Fruit fly (Drosophila melanogaster): ENCODE data around the gene CG3437.
A peak's percentile ranks its signal among the peaks of the same experiment; 100 is the strongest.

Gene CG3437

dm6 chr3L:9502856-9503255 is 45.4 kb upstream of the CG3437 start:
- TF ChIP-seq kay (GFP tag; ENCODE audit: borderline replicate concordance) (no peak), CG1620 (GFP tag; optimal IDR thresholded peaks at IDR 0.05) (no peak), cic (GFP tag; optimal IDR thresholded peaks at IDR 0.05) (peak; percentile 52), Crg-1 (GFP tag; optimal IDR thresholded peaks at IDR 0.05) (no peak), tj (GFP tag; optimal IDR thresholded peaks at IDR 0.05) (no peak), CG7045 (GFP tag; optimal IDR thresholded peaks at IDR 0.05) (no peak), CG12768 (GFP tag; optimal IDR thresholded peaks at IDR 0.05) (no peak)

- no peak for TF ChIP-seq CG7101 (tag; optimal IDR thresholded peaks at IDR 0.05)
- peak; percentile 71 for TF ChIP-seq tj (GFP tag; optimal IDR thresholded peaks at IDR 0.05)
- TF ChIP-seq CG7045 (GFP tag; optimal IDR thresholded peaks at IDR 0.05) = no peak
These were observed 44.8 kb upstream of the CG3437 start for dm6 chr3L:9502294-9502693.

dm6 chr3L:9501298-9501697 is 43.8 kb upstream of the CG3437 start:
- peak; percentile 67 for TF ChIP-seq kay (GFP tag; ENCODE audit: borderline replicate concordance)
- no peak for TF ChIP-seq CG12768 (GFP tag; optimal IDR thresholded peaks at IDR 0.05)
- no peak for TF ChIP-seq cnc (optimal IDR thresholded peaks at IDR 0.05)
- TF ChIP-seq Hr96 (GFP tag; optimal IDR thresholded peaks at IDR 0.05) = no peak
- no peak for TF ChIP-seq pad (GFP tag; optimal IDR thresholded peaks at IDR 0.05)
- TF ChIP-seq CG1620 (GFP tag; optimal IDR thresholded peaks at IDR 0.05) = no peak
- no peak for TF ChIP-seq CG14711 (tag; optimal IDR thresholded peaks at IDR 0.05)
- TF ChIP-seq CG7101 (tag; optimal IDR thresholded peaks at IDR 0.05) = no peak

- TF ChIP-seq tj (GFP tag; optimal IDR thresholded peaks at IDR 0.05) (peak; percentile 83), Clk (GFP tag; optimal IDR thresholded peaks at IDR 0.05) (no peak), ovo (GFP tag; optimal IDR thresholded peaks at IDR 0.05) (no peak), CG11617 (GFP tag; optimal IDR thresholded peaks at IDR 0.05) (no peak), Mnt (GFP tag; optimal IDR thresholded peaks at IDR 0.05) (no peak), pad (GFP tag; optimal IDR thresholded peaks at IDR 0.05) (no peak), CG5204 (GFP tag; optimal IDR thresholded peaks at IDR 0.05) (no peak), Hr96 (GFP tag; optimal IDR thresholded peaks at IDR 0.05) (no peak), CG1620 (GFP tag; optimal IDR thresholded peaks at IDR 0.05) (no peak), CG33017 (tag; optimal IDR thresholded peaks at IDR 0.05) (no peak), toe (GFP tag; optimal IDR thresholded peaks at IDR 0.05) (no peak), CG14711 (tag; optimal IDR thresholded peaks at IDR 0.05) (no peak), bab1 (GFP tag; optimal IDR thresholded peaks at IDR 0.05) (no peak), CG12768 (GFP tag; optimal IDR thresholded peaks at IDR 0.05) (no peak), CG7101 (tag; optimal IDR thresholded peaks at IDR 0.05) (no peak), cic (GFP tag; optimal IDR thresholded peaks at IDR 0.05) (peak; percentile 28), cnc (optimal IDR thresholded peaks at IDR 0.05) (peak in 1 of 2 experiments; percentile 29), Crg-1 (GFP tag; optimal IDR thresholded peaks at IDR 0.05) (no peak), kay (GFP tag; ENCODE audit: borderline replicate concordance) (peak; percentile 60), CG7045 (GFP tag; optimal IDR thresholded peaks at IDR 0.05) (no peak)
These were observed 42.7 kb upstream of the CG3437 start for dm6 chr3L:9499919-9500807.

dm6 chr3L:9497981-9498619 is 40.6 kb upstream of the CG3437 start:
- peak; percentile 21 for TF ChIP-seq CG12768 (GFP tag; optimal IDR thresholded peaks at IDR 0.05)
- no peak for TF ChIP-seq pad (GFP tag; optimal IDR thresholded peaks at IDR 0.05)
- TF ChIP-seq kay (GFP tag; ENCODE audit: borderline replicate concordance) = peak; percentile 60
- TF ChIP-seq CG33017 (tag; optimal IDR thresholded peaks at IDR 0.05) = no peak
- peak; percentile 23 for TF ChIP-seq tj (GFP tag; optimal IDR thresholded peaks at IDR 0.05)
- peak; percentile 51 for TF ChIP-seq cic (GFP tag; optimal IDR thresholded peaks at IDR 0.05)

dm6 chr3L:9497249-9497648 is 39.8 kb upstream of the CG3437 start:
- no peak for TF ChIP-seq kay (GFP tag; ENCODE audit: borderline replicate concordance)
- no peak for TF ChIP-seq ovo (GFP tag; optimal IDR thresholded peaks at IDR 0.05)
- peak; percentile 7 for TF ChIP-seq bab1 (GFP tag; optimal IDR thresholded peaks at IDR 0.05)
- TF ChIP-seq Mnt (GFP tag; optimal IDR thresholded peaks at IDR 0.05) = no peak
- TF ChIP-seq cnc (optimal IDR thresholded peaks at IDR 0.05) = no peak
- no peak for TF ChIP-seq CG5204 (GFP tag; optimal IDR thresholded peaks at IDR 0.05)
- peak; percentile 100 for TF ChIP-seq tj (GFP tag; optimal IDR thresholded peaks at IDR 0.05)
- TF ChIP-seq CG33017 (tag; optimal IDR thresholded peaks at IDR 0.05) = no peak
- TF ChIP-seq cic (GFP tag; optimal IDR thresholded peaks at IDR 0.05) = no peak

dm6 chr3L:9492115-9492514 is 34.6 kb upstream of the CG3437 start, which contains the start of gene CG32037:
Gene CG32037 (minus strand): TSS chr3L:9492215.
- TF ChIP-seq cnc (optimal IDR thresholded peaks at IDR 0.05) = no peak
- no peak for TF ChIP-seq CG5204 (GFP tag; optimal IDR thresholded peaks at IDR 0.05)
- no peak for TF ChIP-seq Hr96 (GFP tag; optimal IDR thresholded peaks at IDR 0.05)
- TF ChIP-seq CG33017 (tag; optimal IDR thresholded peaks at IDR 0.05) = no peak
- no peak for TF ChIP-seq kay (GFP tag; ENCODE audit: borderline replicate concordance)
- no peak for TF ChIP-seq CG11617 (GFP tag; optimal IDR thresholded peaks at IDR 0.05)
- TF ChIP-seq CG7101 (tag; optimal IDR thresholded peaks at IDR 0.05) = no peak
- TF ChIP-seq CG7045 (GFP tag; optimal IDR thresholded peaks at IDR 0.05) = no peak
- no peak for TF ChIP-seq ovo (GFP tag; optimal IDR thresholded peaks at IDR 0.05)
- no peak for TF ChIP-seq Mnt (GFP tag; optimal IDR thresholded peaks at IDR 0.05)
- no peak for TF ChIP-seq CG14711 (tag; optimal IDR thresholded peaks at IDR 0.05)
- no peak for TF ChIP-seq cic (GFP tag; optimal IDR thresholded peaks at IDR 0.05)
- TF ChIP-seq tj (GFP tag; optimal IDR thresholded peaks at IDR 0.05) = no peak
- TF ChIP-seq CG1620 (GFP tag; optimal IDR thresholded peaks at IDR 0.05) = no peak

Measured in whole organism, adult.